Fruit fly (Drosophila melanogaster): ENCODE results near the gene CG10237.

The CG10237 gene

DNA sequence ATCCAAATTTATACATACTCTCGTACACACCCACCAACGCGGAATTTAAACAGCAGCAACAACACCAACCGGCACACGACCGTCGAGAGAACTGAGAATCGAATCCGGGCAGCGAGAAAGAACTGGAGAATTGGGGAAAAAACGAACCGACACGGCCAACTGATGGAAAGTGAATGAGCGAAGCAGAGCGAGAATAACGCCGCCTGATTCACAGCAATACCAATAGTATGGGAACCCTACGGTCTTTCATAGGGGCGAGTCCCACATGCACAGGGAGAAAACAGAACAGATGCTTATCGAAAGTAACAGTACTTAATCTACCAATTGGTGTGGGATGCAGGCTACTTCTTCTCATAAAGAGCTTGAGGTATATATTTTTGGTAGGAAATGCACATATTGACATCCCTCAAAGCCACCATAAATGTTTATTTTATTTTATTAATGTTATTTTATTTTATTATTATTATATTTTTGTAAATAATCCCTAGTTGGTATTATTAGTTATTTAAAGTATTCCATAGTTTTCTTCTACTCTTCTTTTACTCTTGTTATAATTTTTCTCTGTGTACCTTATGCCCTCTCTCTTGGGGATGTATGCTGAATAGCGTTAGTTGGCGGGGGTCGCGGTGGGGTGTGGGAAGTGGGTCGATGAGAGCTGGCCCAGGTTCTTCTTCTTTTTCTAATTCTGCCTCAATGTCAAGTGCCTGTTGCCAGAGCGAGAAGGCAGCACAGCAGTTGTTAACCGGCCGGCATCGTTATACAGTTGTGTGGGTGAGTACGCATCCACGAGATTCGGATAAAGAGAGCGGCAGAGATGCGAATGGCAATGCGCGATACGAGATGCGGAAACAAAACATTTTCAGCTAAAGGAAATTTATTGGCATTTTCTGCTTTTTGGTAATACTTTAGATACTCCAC lies 44.0 kb downstream of the CG10237 start, which contains the start of gene CG17544 (continued):
- TF ChIP-seq nmo (GFP tag; optimal IDR thresholded peaks at IDR 0.05) = peak; percentile 56
- TF ChIP-seq Dek (tag; optimal IDR thresholded peaks at IDR 0.05) = peak; percentile 79
- TF ChIP-seq NC2α (GFP tag; optimal IDR thresholded peaks at IDR 0.05) = no peak
- peak; percentile 47; the same call in 1 of the 2 replicates for TF ChIP-seq ranshi (GFP tag; IDR thresholded peaks at IDR 0.05)
- peak; percentile 55 for TF ChIP-seq ci (GFP tag; IDR thresholded peaks at IDR 0.05)
- TF ChIP-seq lab (GFP tag; optimal IDR thresholded peaks at IDR 0.05) = peak; percentile 91
- TF ChIP-seq ftz-f1 (GFP tag; optimal IDR thresholded peaks at IDR 0.05) = peak; percentile 95
- TF ChIP-seq mld (GFP tag; IDR thresholded peaks at IDR 0.05; ENCODE audit: partially characterized antibody) = no peak
- TF ChIP-seq Med (GFP tag) = peak; percentile 82
- TF ChIP-seq CG30403 (GFP tag; optimal IDR thresholded peaks at IDR 0.05) = peak; percentile 66
- peak; percentile 13 for TF ChIP-seq CG6272 (GFP tag; IDR thresholded peaks at IDR 0.05)
- peak; percentile 73 for TF ChIP-seq row (GFP tag; IDR thresholded peaks at IDR 0.05)
- TF ChIP-seq CG13296 (GFP tag; optimal IDR thresholded peaks at IDR 0.05) = peak; percentile 81
- peak; percentile 80 for TF ChIP-seq Six4 (GFP tag; optimal IDR thresholded peaks at IDR 0.05)
- peak; percentile 76 for TF ChIP-seq NfI (GFP tag; optimal IDR thresholded peaks at IDR 0.05)
- peak; percentile 59 for TF ChIP-seq Chrac-16 (GFP tag; optimal IDR thresholded peaks at IDR 0.05)
- TF ChIP-seq D19A (tag; optimal IDR thresholded peaks at IDR 0.05) = peak; percentile 71
- peak; percentile 49; the same call in 1 of the 3 replicates for TF ChIP-seq ase (GFP tag; IDR thresholded peaks at IDR 0.05)
- TF ChIP-seq ems (GFP tag; optimal IDR thresholded peaks at IDR 0.05) = no peak
- TF ChIP-seq pum (GFP tag; optimal IDR thresholded peaks at IDR 0.05) = peak; percentile 4
- TF ChIP-seq CG1024 (GFP tag; IDR thresholded peaks at IDR 0.05) = no peak
- no peak for TF ChIP-seq fru (optimal IDR thresholded peaks at IDR 0.05)
- TF ChIP-seq corto (GFP tag; optimal IDR thresholded peaks at IDR 0.05) = no peak
- TF ChIP-seq CG13123 (GFP tag; optimal IDR thresholded peaks at IDR 0.05) = peak; percentile 23
- no peak for TF ChIP-seq p53 (GFP tag; optimal IDR thresholded peaks at IDR 0.05)
- no peak for TF ChIP-seq CG17328 (GFP tag; IDR thresholded peaks at IDR 0.05)
- TF ChIP-seq sens (GFP tag) = peak; percentile 84
- TF ChIP-seq CG14860 (GFP tag; IDR thresholded peaks at IDR 0.05; ENCODE audit: partially characterized antibody) = peak; percentile 61; the same call in 2 of the 3 replicates
- TF ChIP-seq CG1832 (GFP tag; optimal IDR thresholded peaks at IDR 0.05) = peak; percentile 87
- TF ChIP-seq BtbVII (GFP tag; optimal IDR thresholded peaks at IDR 0.05) = peak; percentile 84
- TF ChIP-seq CG6175 (GFP tag; IDR thresholded peaks at IDR 0.05) = peak; percentile 49; the same call in 1 of the 3 replicates
- peak; percentile 32; the same call in 1 of the 3 replicates for TF ChIP-seq CG6791 (GFP tag; IDR thresholded peaks at IDR 0.05; ENCODE audit: partially characterized antibody)
- TF ChIP-seq CG8388 (GFP tag; optimal IDR thresholded peaks at IDR 0.05) = peak; percentile 68
- peak; percentile 68 for TF ChIP-seq twi (tag; optimal IDR thresholded peaks at IDR 0.05)
- peak; percentile 83 for TF ChIP-seq HHEX (GFP tag; optimal IDR thresholded peaks at IDR 0.05)
- TF ChIP-seq CG9876 (GFP tag; optimal IDR thresholded peaks at IDR 0.05) = no peak
- TF ChIP-seq CG11696 (GFP tag; IDR thresholded peaks at IDR 0.05) = no peak
- no peak for TF ChIP-seq Dp (GFP tag; optimal IDR thresholded peaks at IDR 0.05)
- peak; percentile 52; the same call in 1 of the 2 replicates for TF ChIP-seq CG6689 (GFP tag; IDR thresholded peaks at IDR 0.05)
- peak; percentile 20 for TF ChIP-seq org-1 (GFP tag; optimal IDR thresholded peaks at IDR 0.05)
- peak; percentile 87 for TF ChIP-seq grau (tag; optimal IDR thresholded peaks at IDR 0.05)
- peak; percentile 77 for TF ChIP-seq fd96Cb (tag; optimal IDR thresholded peaks at IDR 0.05)
- TF ChIP-seq gce (GFP tag; IDR thresholded peaks at IDR 0.05) = peak; percentile 56; the same call in 1 of the 3 replicates
- TF ChIP-seq Sry-β (GFP tag; optimal IDR thresholded peaks at IDR 0.05) = peak; percentile 87
- TF ChIP-seq CG8924 (tag; optimal IDR thresholded peaks at IDR 0.05) = peak; percentile 92
- TF ChIP-seq slbo (GFP tag; IDR thresholded peaks at IDR 0.05) = peak; percentile 76
- TF ChIP-seq CG9932 (GFP tag; IDR thresholded peaks at IDR 0.05) = peak; percentile 78
- no peak for TF ChIP-seq CG10959 (GFP tag; IDR thresholded peaks at IDR 0.05)
- peak; percentile 31 for TF ChIP-seq CG7786 (GFP tag; optimal IDR thresholded peaks at IDR 0.05)
